Worm (Caenorhabditis elegans) whole organism, L2 larva: ENCODE data around the gene tor-2.

Experiments
- aly-2 ChIP-seq: fragments of 150-350 bp; optimal IDR thresholded peaks from 2 replicates; lab custom pipeline; 2014; ENCODE audit warnings: missing biosample characterization, missing genetic modification characterization
- ama-1 ChIP-seq: fragments of 150-350 bp; optimal IDR thresholded peaks from 2 replicates; lab custom pipeline; 2018; ENCODE audit warnings: inconsistent platforms
- blmp-1 ChIP-seq: sonication (generic microtip); optimal IDR thresholded peaks from 2 replicates; lab custom pipeline; 2017; ENCODE audit warnings: missing genetic modification characterization, mild to moderate bottlenecking, missing compliant biosample characterization, antibody characterized with exemption, moderate library complexity; ENCODE audit not compliant: insufficient read depth
- elt-1 ChIP-seq: fragments of 150-350 bp; optimal IDR thresholded peaks from 2 replicates; lab custom pipeline; 2014; ENCODE audit warnings: missing biosample characterization, missing genetic modification characterization
- mab-5 ChIP-seq: fragments of 150-350 bp; optimal IDR thresholded peaks from 2 replicates; lab custom pipeline; 2014; ENCODE audit warnings: missing biosample characterization, missing genetic modification characterization
- nhr-12 ChIP-seq: fragments of 150-350 bp; optimal IDR thresholded peaks from 2 replicates; lab custom pipeline; 2014; ENCODE audit warnings: missing biosample characterization, missing genetic modification characterization
- unc-62 ChIP-seq: fragments of 150-350 bp; optimal IDR thresholded peaks from 2 replicates; lab custom pipeline; 2014; ENCODE audit warnings: missing biosample characterization, missing genetic modification reagents, missing genetic modification characterization
- zag-1 ChIP-seq: fragments of 150-350 bp; optimal IDR thresholded peaks from 2 replicates; lab custom pipeline; 2014; ENCODE audit warnings: missing biosample characterization, missing genetic modification characterization
- ztf-11 ChIP-seq: sonication (generic microtip); optimal IDR thresholded peaks from 2 replicates; lab custom pipeline; 2017; ENCODE audit warnings: missing biosample characterization, missing genetic modification characterization

ce11 chrIV:13988781-13989180 is 4.8 kb upstream of the tor-2 start, which contains the start of gene egl-23:
- TF ChIP-seq blmp-1 (no peak), ama-1 (lab: Kevin White, UChicago) (no peak), ztf-11 (no peak), aly-2 (tag; lab: Kevin White, UChicago) (no peak), elt-1 (tag; lab: Kevin White, UChicago) (no peak), zag-1 (no peak), unc-62 (GFP tag; lab: Kevin White, UChicago) (no peak), mab-5 (tag; lab: Kevin White, UChicago) (no peak), nhr-12 (tag; lab: Kevin White, UChicago) (no peak)
